Worm (Caenorhabditis elegans) whole organism, L2 larva: ENCODE measurements around the gene lgc-39.

Source experiments
- crh-2 ChIP-seq: sonication (generic microtip); optimal IDR thresholded peaks from 2 replicates; lab custom pipeline; 2017; ENCODE audit warnings: missing biosample characterization, missing genetic modification characterization
- nhr-23 ChIP-seq: fragments of 150-350 bp; optimal IDR thresholded peaks from 2 replicates; lab custom pipeline; 2014; ENCODE audit warnings: missing biosample characterization, missing genetic modification reagents, missing genetic modification characterization

DNA sequence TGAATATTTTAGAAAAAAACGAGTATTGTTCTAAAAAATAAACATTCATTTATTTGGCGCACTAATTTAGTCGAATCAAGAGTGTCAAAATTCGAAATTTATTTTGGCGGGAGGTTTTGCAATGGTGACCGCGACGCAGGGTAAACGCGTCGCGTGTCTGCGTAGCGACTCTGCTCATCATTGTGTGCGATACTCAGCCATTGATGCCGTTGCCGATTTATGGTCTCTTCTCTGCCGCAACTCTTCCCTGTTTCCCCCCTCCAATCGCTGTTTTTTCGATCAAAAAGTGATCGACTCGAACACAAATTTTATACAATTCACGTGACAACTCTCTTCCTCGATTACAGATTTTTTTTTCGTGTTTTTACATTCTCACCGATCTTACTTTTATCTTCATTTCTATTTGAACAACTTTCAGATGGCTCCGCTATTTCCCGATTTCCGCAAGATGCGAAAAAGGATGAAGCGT is 21.2 kb downstream of the lgc-39 start, which contains the start of gene F09G2.2:
- TF ChIP-seq nhr-23 (no peak), crh-2 (peak; percentile 95)
